Fruit fly (Drosophila melanogaster): ENCODE data around the gene CG7988.
A peak's percentile ranks its signal among the peaks of the same experiment; 100 is the strongest.

The CG7988 gene

DNA sequence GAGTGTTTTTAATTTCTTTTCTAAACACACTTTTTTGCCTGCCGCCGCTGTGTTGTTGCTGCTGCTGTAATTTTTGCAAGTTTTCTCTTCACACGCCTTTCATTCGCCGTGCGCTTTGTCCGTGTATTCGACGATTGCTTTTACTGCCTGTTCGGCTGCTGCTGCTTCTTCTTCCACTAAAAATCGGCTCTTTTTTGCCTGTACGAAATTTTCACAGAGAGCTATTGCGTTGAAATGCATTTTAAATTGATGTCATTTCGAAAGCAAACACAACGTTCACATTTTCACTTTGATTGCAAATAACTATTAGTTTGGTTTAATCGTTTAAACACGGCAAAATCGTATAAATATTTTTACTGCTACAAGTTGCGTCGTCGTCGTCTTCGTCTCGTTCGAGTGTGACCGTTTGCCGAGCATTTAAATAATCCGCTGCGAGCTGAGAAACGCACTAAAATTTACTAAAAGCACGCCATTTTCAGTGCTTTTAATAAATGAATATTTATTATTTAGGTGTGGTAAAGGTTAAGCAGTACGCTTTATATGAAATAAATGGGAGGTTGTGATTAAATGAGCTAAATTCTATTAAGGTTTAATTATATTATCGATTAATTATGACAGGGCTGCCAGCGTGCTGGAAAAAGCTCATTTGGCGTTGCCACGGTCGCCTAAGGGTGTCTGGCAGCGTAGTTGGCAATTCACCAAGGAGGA, 21.0 kb upstream of the CG7988 start, which contains the start of the genes Ssdp and CG7985:
Gene Ssdp (minus strand): TSS at position 419 of the 708 bp plus-strand sequence.
Gene CG7985 (plus strand): TSS at position 681 of the 708 bp plus-strand sequence.
- TF ChIP-seq chm (GFP tag; IDR thresholded peaks at IDR 0.05) (no peak), GATAe (GFP tag; conservative IDR thresholded peaks at IDR 0.05) (no peak), slou (GFP tag; optimal IDR thresholded peaks at IDR 0.05) (no peak), sens (GFP tag) (peak; percentile 14), MESR4 (GFP tag; optimal IDR thresholded peaks at IDR 0.05) (peak; percentile 80), CG9797 (GFP tag; optimal IDR thresholded peaks at IDR 0.05) (peak; percentile 83), ttk (GFP tag; IDR thresholded peaks at IDR 0.05) (no peak), CG9727 (GFP tag; optimal IDR thresholded peaks at IDR 0.05) (no peak), Usf (GFP tag; optimal IDR thresholded peaks at IDR 0.05) (no peak), D19A (tag; optimal IDR thresholded peaks at IDR 0.05) (no peak), Antp (GFP tag; optimal IDR thresholded peaks at IDR 0.05) (no peak), CG7928 (GFP tag; optimal IDR thresholded peaks at IDR 0.05) (peak; percentile 8), gce (GFP tag; IDR thresholded peaks at IDR 0.05) (no peak), CG5245 (GFP tag; optimal IDR thresholded peaks at IDR 0.05) (no peak), otp (GFP tag; IDR thresholded peaks at IDR 0.05) (no peak), Nf-YC (tag; optimal IDR thresholded peaks at IDR 0.05) (no peak), Hsf (GFP tag; optimal IDR thresholded peaks at IDR 0.05) (peak; percentile 11), psq (GFP tag; optimal IDR thresholded peaks at IDR 0.05) (peak; percentile 92), ATbp (GFP tag; optimal IDR thresholded peaks at IDR 0.05) (no peak), Gsc (GFP tag; IDR thresholded peaks at IDR 0.05) (no peak), Hmr (GFP tag; optimal IDR thresholded peaks at IDR 0.05) (peak; percentile 54), Oli (tag; optimal IDR thresholded peaks at IDR 0.05) (no peak), HHEX (GFP tag; optimal IDR thresholded peaks at IDR 0.05) (no peak), hbn (GFP tag; IDR thresholded peaks at IDR 0.05; ENCODE audit: partially characterized antibody) (no peak), HmgZ (tag; optimal IDR thresholded peaks at IDR 0.05) (no peak), CG4854 (GFP tag; optimal IDR thresholded peaks at IDR 0.05) (peak; percentile 46), pan (optimal IDR thresholded peaks at IDR 0.05) (no peak), pan (GFP tag; optimal IDR thresholded peaks at IDR 0.05 in 1 of 2, IDR thresholded peaks at IDR 0.05 in 1 of 2) (no peak), pho (GFP tag; optimal IDR thresholded peaks at IDR 0.05) (no peak), CG13123 (GFP tag; optimal IDR thresholded peaks at IDR 0.05) (no peak), ash1 (GFP tag; optimal IDR thresholded peaks at IDR 0.05) (no peak), CG30020 (tag; optimal IDR thresholded peaks at IDR 0.05) (no peak), CG10321 (GFP tag; IDR thresholded peaks at IDR 0.05) (no peak), lov (optimal IDR thresholded peaks at IDR 0.05) (no peak), lov (GFP tag; IDR thresholded peaks at IDR 0.05) (no peak), Abd-B (GFP tag; optimal IDR thresholded peaks at IDR 0.05) (peak; percentile 49), Sin3A (optimal IDR thresholded peaks at IDR 0.05) (peak; percentile 91), CG13296 (GFP tag; optimal IDR thresholded peaks at IDR 0.05) (no peak), ssp (GFP tag; IDR thresholded peaks at IDR 0.05) (no peak), CG17612 (GFP tag; IDR thresholded peaks at IDR 0.05) (no peak), ERR (GFP tag; optimal IDR thresholded peaks at IDR 0.05) (no peak), ase (GFP tag; IDR thresholded peaks at IDR 0.05) (no peak), CG13287 (GFP tag; IDR thresholded peaks at IDR 0.05; ENCODE audit: partially characterized antibody) (no peak), CG7987 (GFP tag; optimal IDR thresholded peaks at IDR 0.05) (no peak), Optix (GFP tag; IDR thresholded peaks at IDR 0.05) (no peak), danr (GFP tag; IDR thresholded peaks at IDR 0.05) (no peak), bcd (GFP tag; optimal IDR thresholded peaks at IDR 0.05) (peak; percentile 26), fd3F (GFP tag; optimal IDR thresholded peaks at IDR 0.05) (no peak), Scr (GFP tag; IDR thresholded peaks at IDR 0.05; ENCODE audit: partially characterized antibody) (no peak), CG11456 (GFP tag; IDR thresholded peaks at IDR 0.05) (no peak), Drgx (GFP tag; IDR thresholded peaks at IDR 0.05) (no peak), CG15514 (GFP tag; optimal IDR thresholded peaks at IDR 0.05) (peak; percentile 60)

Measured in whole organism, embryonic.